Worm (Caenorhabditis elegans): Measurements from ENCODE around the gene Y38H6C.16.

ce11 chrV:20574872-20575271 is 35.7 kb upstream of the Y38H6C.16 start:
- TF ChIP-seq fkh-10 (GFP tag; optimal IDR thresholded peaks at IDR 0.05) (no peak), nfya-1 (tag; optimal IDR thresholded peaks at IDR 0.05; ENCODE audit: insufficient read depth) (no peak)
